Fruit fly (Drosophila melanogaster) S2 (cell line): Measurements from ENCODE around the gene Vta1.

Source experiments
- CG8478 ChIP-seq: fragments of >200 bp; optimal IDR thresholded peaks from 2 replicates; lab custom pipeline; 2018
- CTCF ChIP-seq, 2 experiments: fragments of >200 bp; optimal IDR thresholded peaks; 2 replicates each; lab custom pipeline; 2018

The Vta1 gene

DNA sequence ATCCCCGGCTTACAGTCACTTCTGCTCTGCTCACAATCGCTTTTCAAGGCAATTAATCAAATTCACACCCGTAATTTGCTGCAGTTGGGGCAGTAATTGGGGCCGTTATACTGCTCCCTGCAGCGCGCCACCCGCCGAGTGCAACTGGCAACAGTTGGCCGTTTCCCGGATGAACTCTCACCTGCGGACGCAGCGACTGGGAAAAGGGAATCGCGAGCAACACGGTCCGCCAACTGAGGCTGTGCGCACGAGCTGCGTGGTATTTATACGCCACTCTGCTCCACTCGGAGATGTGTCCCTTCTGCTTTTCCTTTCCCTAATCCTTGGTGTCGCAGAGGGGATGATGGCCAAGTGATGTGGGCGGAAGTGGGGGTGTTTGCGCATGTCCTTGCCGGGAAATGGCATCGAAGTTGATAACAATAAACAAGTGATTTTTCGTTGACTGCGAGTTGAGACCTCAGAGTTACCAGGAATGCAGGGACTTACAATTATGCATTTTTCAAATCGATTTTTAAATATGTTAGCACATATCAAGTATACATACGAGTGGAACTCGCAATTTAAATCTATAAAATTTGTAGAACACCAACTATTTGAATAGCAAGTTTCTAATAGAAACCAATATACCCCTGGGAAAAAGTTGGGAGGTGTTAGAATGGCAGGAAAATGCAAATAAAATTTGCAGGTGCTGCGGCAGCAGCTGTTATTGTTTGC lies 23.5 kb downstream of the Vta1 start, which contains the start of gene GC:
Gene GC, minus strand, starts transcription at position 238 of the 714 bp plus-strand sequence.
- no peak for TF ChIP-seq CG8478

DNA sequence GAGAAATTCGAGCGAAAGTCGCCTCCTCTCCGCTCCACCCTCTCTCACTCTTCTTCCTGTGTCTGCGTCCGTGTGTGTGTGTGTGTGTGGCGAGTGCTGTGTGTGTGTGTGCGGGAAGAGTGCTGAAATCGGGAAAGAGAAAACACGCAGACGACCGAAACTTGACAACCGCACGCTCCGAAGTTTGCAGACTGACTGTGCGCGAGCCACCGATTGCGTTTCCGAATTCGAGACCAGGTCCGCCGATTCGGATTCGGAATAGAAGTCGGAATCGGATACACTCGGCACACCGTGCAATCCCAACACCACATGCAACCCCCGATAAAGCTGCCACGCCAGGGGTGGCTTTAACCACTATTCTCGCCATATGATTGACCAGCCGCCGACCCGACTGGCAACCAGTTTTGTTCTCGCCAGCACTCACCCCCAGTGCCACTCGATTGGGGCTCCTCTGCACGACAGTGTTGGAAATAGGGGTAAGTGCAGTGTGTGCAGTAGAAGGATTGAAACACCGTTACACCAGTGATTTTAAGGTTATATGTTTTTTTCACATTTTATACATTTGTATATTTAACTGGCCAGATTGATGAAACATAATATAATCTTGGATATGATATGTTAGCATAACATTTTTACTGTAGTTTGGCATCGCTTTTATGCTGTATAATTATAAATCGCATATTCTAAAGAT lies 24.4 kb downstream of the Vta1 start, which contains the start of gene CG13928:
Gene CG13928, minus strand, starts transcription at position 202 of the 691 bp plus-strand sequence.
- TF ChIP-seq CG8478 (no peak), CTCF (optimal IDR thresholded peaks at IDR 0.05; lab: Kevin White, UChicago) (no peak)

DNA sequence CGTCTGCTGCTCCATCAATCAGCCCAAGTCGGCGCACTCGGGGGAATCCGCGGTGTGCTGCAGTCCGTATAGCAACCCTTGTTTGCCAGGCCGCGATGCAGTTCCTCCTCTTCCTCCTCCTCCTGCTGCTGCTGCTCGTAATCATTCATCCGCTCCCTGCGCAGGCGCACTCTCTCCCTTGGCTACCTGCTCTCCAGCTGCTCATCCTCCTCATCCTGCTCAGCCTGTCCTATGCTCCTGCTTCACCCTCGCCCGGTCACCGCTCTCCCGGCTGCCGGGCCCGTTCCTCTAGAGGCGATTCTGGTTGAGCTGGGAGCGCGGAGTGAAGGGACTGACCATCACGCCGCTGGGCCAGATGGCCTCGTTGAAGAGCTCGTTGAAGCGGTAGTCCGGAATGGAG lies 25.8 kb downstream of the Vta1 start:
- TF ChIP-seq CTCF (optimal IDR thresholded peaks at IDR 0.05; lab: Kevin White, UChicago): no peak

DNA sequence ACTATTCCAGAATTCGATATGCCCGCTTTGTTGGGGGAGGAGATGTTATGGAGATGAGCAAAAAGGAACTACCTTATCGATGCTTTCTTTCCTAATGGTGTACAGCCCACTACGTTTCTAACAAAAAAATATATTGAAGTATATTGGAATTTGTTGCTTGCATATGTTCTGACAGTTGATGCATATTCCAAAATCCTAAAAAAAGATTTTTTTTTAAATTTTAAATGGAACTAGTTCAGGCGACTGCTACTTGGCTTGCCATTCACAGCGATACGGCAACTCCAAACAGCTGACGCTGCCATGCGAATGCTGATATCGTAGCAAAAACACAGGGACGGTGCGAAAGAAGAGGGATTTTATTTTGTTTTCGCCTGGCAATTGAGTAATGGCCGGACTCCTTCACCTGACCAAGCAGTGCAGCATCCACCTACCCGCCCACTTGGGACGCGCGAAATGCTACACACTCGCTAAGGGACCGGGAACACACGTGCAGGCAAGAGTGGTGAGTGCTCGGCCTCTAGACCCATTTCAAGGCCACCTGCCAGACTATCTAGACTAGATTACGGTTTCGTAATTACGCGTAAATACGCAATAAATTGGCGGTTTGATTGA lies 34.5 kb downstream of the Vta1 start, which contains the start of the genes CG13926, ABCB7 and CG33230:
Gene CG13926, minus strand, starts transcription at position 43 of the 612 bp plus-strand sequence.
Gene ABCB7, plus strand, starts transcription at position 299 of the 612 bp plus-strand sequence.
Gene CG33230, plus strand, starts transcription at position 299 of the 612 bp plus-strand sequence.
- no peak for TF ChIP-seq CTCF (optimal IDR thresholded peaks at IDR 0.05; lab: Kevin White, UChicago)
- TF ChIP-seq CG8478: no peak

DNA sequence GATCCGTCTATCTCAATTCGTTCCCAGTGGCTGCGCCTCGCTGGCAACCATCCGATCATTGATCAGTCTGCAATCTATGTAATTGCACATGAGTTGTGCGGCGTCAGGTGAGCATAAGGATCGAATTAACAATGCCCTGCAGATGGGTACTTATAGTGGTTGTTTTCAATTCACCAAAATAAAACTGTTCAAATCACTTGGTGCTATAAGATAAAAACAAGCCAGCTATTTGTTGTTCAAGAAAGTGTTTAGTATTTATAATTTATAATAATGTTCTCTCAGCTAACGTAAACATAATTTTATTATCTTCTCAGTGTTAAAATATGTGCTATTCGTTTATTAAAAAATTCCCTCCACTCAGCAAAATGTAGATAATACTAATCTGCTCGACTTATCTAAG lies 37.0 kb downstream of the Vta1 start, which contains the start of gene CG12105:
Gene CG12105, minus strand, starts transcription at position 101 of the 400 bp plus-strand sequence.
- TF ChIP-seq CG8478 (no peak), CTCF (optimal IDR thresholded peaks at IDR 0.05; lab: Kevin White, UChicago) (no peak)

DNA sequence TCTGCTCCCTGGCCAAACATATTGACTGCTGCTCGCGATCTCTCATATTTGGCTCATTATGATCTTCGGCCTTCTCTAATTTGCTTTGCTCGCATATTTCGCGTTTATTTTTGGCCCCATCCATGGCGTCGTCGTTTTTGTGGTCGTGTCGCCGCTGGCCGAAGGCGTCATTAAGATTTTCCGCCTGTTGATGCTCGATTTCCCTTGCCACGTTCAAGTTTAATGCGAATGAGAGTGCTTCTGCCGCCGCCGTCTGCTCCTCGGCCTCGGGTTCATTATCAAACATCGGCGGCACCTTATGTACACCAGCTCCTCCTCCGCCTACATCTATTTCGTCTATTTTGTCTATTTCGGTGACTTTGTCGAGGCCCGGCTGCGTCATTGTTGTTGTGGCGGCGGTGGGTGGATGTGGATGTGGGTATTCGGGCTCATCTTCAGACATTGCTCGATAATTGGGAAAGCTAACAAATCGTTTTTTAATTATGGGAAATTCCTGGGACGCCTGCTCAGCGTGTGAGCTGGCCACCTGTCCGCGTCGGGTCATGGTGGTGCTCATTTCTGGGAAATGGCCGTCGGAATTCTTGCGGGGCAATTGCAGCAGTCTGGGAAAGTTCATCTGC lies 38.1 kb downstream of the Vta1 start:
- TF ChIP-seq CTCF (optimal IDR thresholded peaks at IDR 0.05; lab: Kevin White, UChicago) (no peak), CG8478 (no peak)

DNA sequence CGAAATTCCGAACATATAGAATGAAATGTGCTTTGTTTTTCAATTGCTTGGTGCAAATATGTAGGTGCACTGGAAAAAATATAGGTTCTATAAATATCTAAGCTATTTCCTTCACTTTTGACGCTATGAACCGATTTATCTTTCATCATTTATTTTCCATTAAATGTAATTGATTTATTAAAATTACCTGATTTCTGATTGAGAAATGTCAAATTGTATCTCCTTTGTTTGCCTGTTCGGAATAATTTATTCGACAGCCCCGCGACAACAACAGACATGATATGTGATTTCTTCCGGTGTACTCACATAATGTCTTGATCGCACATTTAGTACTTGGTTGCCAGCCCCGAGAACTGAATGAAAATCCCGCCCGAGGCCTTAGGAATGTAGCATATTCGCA lies 43.1 kb downstream of the Vta1 start:
- TF ChIP-seq CTCF (optimal IDR thresholded peaks at IDR 0.05; lab: Kevin White, UChicago) (no peak), CG8478 (no peak)

DNA sequence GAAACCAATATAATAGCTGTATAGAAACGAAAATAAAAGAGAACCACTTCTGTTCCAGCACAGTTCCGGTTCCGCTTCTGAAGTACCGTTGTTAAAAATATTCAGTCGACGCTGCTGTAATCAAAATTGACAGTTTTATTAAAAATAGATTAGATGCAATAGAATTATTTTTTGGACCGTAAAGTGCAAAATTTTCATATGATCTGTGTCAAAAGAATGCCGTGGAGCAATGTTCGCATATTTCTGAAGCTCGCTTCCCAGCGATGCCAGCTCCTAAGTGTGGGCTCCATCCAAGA lies 49.9 kb downstream of the Vta1 start, which contains the start of the genes CG18170 and CG33791:
Gene CG18170, plus strand, starts transcription at position 122 of the 296 bp plus-strand sequence.
Gene CG33791, plus strand, starts transcription at position 122 of the 296 bp plus-strand sequence.
- TF ChIP-seq CG8478 (no peak), CTCF (optimal IDR thresholded peaks at IDR 0.05; lab: Kevin White, UChicago) (no peak)

DNA sequence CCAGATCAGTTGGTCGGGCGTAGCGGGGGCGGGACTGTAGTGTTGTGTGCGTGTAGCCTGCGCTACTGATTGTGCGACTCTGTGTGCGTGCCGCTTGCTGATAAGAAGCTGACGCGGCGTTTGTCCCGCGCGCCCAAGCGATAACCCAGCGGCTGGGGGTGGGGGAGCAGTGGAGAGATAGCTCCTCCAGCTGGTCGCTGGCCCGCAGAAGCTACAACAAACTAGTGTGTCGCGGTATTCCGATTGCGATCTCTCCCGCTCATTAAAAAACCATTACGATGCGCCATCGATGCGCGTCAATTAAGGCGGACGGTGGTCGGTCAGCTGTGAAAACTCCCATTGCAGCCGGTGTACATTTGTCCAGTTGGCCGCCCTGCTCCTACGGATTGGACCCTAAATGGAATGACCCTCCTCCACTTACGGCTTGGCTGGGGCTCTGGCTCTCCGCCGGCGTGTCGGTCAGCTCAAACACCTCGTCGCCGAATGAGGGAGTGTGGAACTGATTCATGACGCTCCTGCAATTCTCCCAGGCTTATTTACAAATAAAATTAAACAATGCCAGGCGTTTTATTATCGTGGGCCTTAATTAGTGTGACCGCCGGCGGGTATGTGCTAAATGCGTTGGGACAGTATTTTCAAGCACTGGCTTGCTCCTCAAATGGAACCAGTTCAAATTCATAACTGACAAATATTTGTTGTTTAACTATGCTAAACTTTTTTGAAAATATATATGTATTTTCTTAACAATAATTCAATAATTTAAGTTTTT lies 50.5 kb downstream of the Vta1 start, which contains the start of gene CG12104:
Gene CG12104, minus strand, starts transcription at position 611 of the 769 bp plus-strand sequence.
- TF ChIP-seq CTCF (optimal IDR thresholded peaks at IDR 0.05; lab: Kevin White, UChicago) (no peak), CG8478 (no peak)
